Worm (Caenorhabditis elegans) whole organism, early embryonic: ENCODE measurements around the gene rap-2.
"Not testable (repeated sequence)": the region's sequence is repeated elsewhere in the genome, so short reads cannot be mapped to it uniquely, and the experiment has no call there.

Experiments
- B0310.2 ChIP-seq: sonication (generic microtip); optimal IDR thresholded peaks from 2 replicates; lab custom pipeline; 2016; ENCODE audit warnings: mild to moderate bottlenecking, missing genetic modification characterization, missing compliant biosample characterization
- F13C5.2 ChIP-seq: sonication (generic microtip); optimal IDR thresholded peaks from 2 replicates; lab custom pipeline; 2017; ENCODE audit warnings: mild to moderate bottlenecking, missing genetic modification characterization, inconsistent platforms, missing compliant biosample characterization
- aly-1 ChIP-seq: sonication (generic microtip); optimal IDR thresholded peaks from 2 replicates; lab custom pipeline; 2016; ENCODE audit warnings: missing genetic modification characterization, missing compliant biosample characterization
- ama-1 ChIP-seq: fragments of 150-350 bp; optimal IDR thresholded peaks from 2 replicates; lab custom pipeline; 2014
- ceh-13 ChIP-seq: fragments of 200-800 bp; sonication (Bioruptor generic); optimal IDR thresholded peaks from 2 replicates; lab custom pipeline; 2018; ENCODE audit warnings: mild to moderate bottlenecking, missing genetic modification characterization, missing compliant biosample characterization
- ceh-36 ChIP-seq: sonication (generic microtip); optimal IDR thresholded peaks from 2 replicates; lab custom pipeline; 2016; ENCODE audit warnings: missing genetic modification characterization, inconsistent platforms, missing compliant biosample characterization
- ets-7 ChIP-seq: sonication (generic microtip); optimal IDR thresholded peaks from 2 replicates; lab custom pipeline; 2016; ENCODE audit warnings: missing genotype, missing genetic modification characterization, missing compliant biosample characterization
- flt-1 ChIP-seq: fragments of 200-800 bp; sonication (Bioruptor generic); IDR thresholded peaks from 2 replicates; pipeline ENCODE4 v1.3.6; 2022; ENCODE audit warnings: missing genetic modification characterization, missing compliant biosample characterization
- hmbx-1 ChIP-seq: sonication (generic microtip); optimal IDR thresholded peaks from 2 replicates; lab custom pipeline; 2016; ENCODE audit warnings: mild to moderate bottlenecking, missing genetic modification characterization, missing compliant biosample characterization
- hmg-4 ChIP-seq: fragments of 200-800 bp; sonication (Bioruptor generic); optimal IDR thresholded peaks from 2 replicates; lab custom pipeline; 2018; ENCODE audit warnings: mild to moderate bottlenecking, missing genetic modification characterization, missing compliant biosample characterization
- hnd-1 ChIP-seq: sonication (generic microtip); optimal IDR thresholded peaks from 2 replicates; lab custom pipeline; 2016; ENCODE audit warnings: missing genetic modification characterization, missing compliant biosample characterization
- pes-1 ChIP-seq: fragments of 200-800 bp; sonication (Bioruptor generic); IDR thresholded peaks from 2 replicates; pipeline ENCODE4 v1.3.6; 2022; ENCODE audit warnings: missing genetic modification reagents, missing genetic modification characterization, missing compliant biosample characterization
- scrt-1 ChIP-seq: fragments of 200-800 bp; sonication (Bioruptor generic); IDR thresholded peaks from 2 replicates; pipeline ENCODE4 v1.3.6; 2022; ENCODE audit warnings: missing genetic modification characterization, missing compliant biosample characterization
- tbx-11 ChIP-seq: fragments of 200-800 bp; sonication (Bioruptor generic); IDR thresholded peaks from 2 replicates; pipeline ENCODE4 v1.3.6; 2022; ENCODE audit warnings: missing genetic modification characterization, missing compliant biosample characterization
- tbx-37 ChIP-seq: fragments of 200-800 bp; sonication (Bioruptor generic); conservative IDR thresholded peaks from 2 replicates; pipeline ENCODE4 v1.3.6; 2022; ENCODE audit warnings: missing genetic modification reagents, missing genetic modification characterization, missing compliant biosample characterization
- tra-4 ChIP-seq: sonication (generic microtip); optimal IDR thresholded peaks from 2 replicates; lab custom pipeline; 2017; ENCODE audit warnings: missing genetic modification characterization, missing compliant biosample characterization

The rap-2 gene

ce11 chrV:15063987-15064386, at the start of gene rap-2:
TSS of gene rap-2 (minus strand) at chrV:15064087.
- no peak for TF ChIP-seq aly-1 (tag; lab: Kevin White, UChicago)
- no peak for TF ChIP-seq tbx-37 (GFP tag; lab: Robert Waterston, UW)
- no peak for TF ChIP-seq tra-4 (tag; lab: Kevin White, UChicago)
- TF ChIP-seq hmg-4 (GFP tag; lab: Kevin White, UChicago): no peak
- TF ChIP-seq tbx-11 (GFP tag; lab: Robert Waterston, UW): no peak
- no peak for TF ChIP-seq hmbx-1 (tag; lab: Kevin White, UChicago)
- no peak for TF ChIP-seq hnd-1 (tag; lab: Kevin White, UChicago)
- no peak for TF ChIP-seq ceh-36 (tag; lab: Kevin White, UChicago)
- no peak for TF ChIP-seq ama-1 (lab: Kevin White, UChicago)

ce11 chrV:15111660-15112059, 47.8 kb upstream of the rap-2 start, which contains the start of gene T01G5.7:
TSS of gene T01G5.7 (plus strand) at chrV:15111960.
- no peak for TF ChIP-seq tbx-37 (GFP tag; lab: Robert Waterston, UW)
- TF ChIP-seq aly-1 (tag; lab: Kevin White, UChicago): no peak
- no peak for TF ChIP-seq hnd-1 (tag; lab: Kevin White, UChicago)
- no peak for TF ChIP-seq pes-1 (GFP tag; lab: Robert Waterston, UW)
- no peak for TF ChIP-seq ets-7 (tag; lab: Kevin White, UChicago)
- TF ChIP-seq hmbx-1 (tag; lab: Kevin White, UChicago): no peak

ce11 chrV:15109260-15109659, 45.4 kb upstream of the rap-2 start, which contains the start of gene Y75B12A.2:
TSS of gene Y75B12A.2 (plus strand) at chrV:15109560.
- TF ChIP-seq aly-1 (tag; lab: Kevin White, UChicago) (no peak), flt-1 (GFP tag; lab: Robert Waterston, UW) (no peak), tbx-11 (GFP tag; lab: Robert Waterston, UW) (no peak), hmg-4 (GFP tag; lab: Kevin White, UChicago) (no peak), B0310.2 (tag; lab: Kevin White, UChicago) (no peak), tra-4 (tag; lab: Kevin White, UChicago) (no peak), ama-1 (lab: Kevin White, UChicago) (no peak), ets-7 (tag; lab: Kevin White, UChicago) (no peak), ceh-36 (tag; lab: Kevin White, UChicago) (no peak), hmbx-1 (tag; lab: Kevin White, UChicago) (no peak)

- not testable (repeated sequence) for TF ChIP-seq aly-1, ets-7, hmbx-1 (tag; lab: Kevin White, UChicago)
These were observed 42.2 kb upstream of the rap-2 start, which contains the start of gene C01G10.14 for ce11 chrV:15105893-15106598. TSS of gene C01G10.14 (minus strand) at chrV:15105943.

- no peak for TF ChIP-seq F13C5.2 (tag; lab: Kevin White, UChicago)
These were observed 35.6 kb upstream of the rap-2 start, which contains the start of gene C01G10.1 for ce11 chrV:15099447-15099846. TSS of gene C01G10.1 (plus strand) at chrV:15099747.

ce11 chrV:15094749-15095148, 30.9 kb upstream of the rap-2 start, which contains the start of gene srx-78:
TSS of gene srx-78 (plus strand) at chrV:15095049.
- no peak for TF ChIP-seq ceh-13 (GFP tag; lab: Kevin White, UChicago)
- no peak for TF ChIP-seq ets-7 (tag; lab: Kevin White, UChicago)
- no peak for TF ChIP-seq tbx-37 (GFP tag; lab: Robert Waterston, UW)

- TF ChIP-seq hmbx-1 (tag; lab: Kevin White, UChicago) (no peak), B0310.2 (tag; lab: Kevin White, UChicago) (no peak), ama-1 (lab: Kevin White, UChicago) (no peak), ceh-36 (tag; lab: Kevin White, UChicago) (no peak), F13C5.2 (tag; lab: Kevin White, UChicago) (no peak), tra-4 (tag; lab: Kevin White, UChicago) (no peak), hnd-1 (tag; lab: Kevin White, UChicago) (no peak), tbx-37 (GFP tag; lab: Robert Waterston, UW) (no peak), ceh-13 (GFP tag; lab: Kevin White, UChicago) (no peak), ets-7 (tag; lab: Kevin White, UChicago) (no peak), aly-1 (tag; lab: Kevin White, UChicago) (no peak), scrt-1 (GFP tag; lab: Robert Waterston, UW) (no peak), hmg-4 (GFP tag; lab: Kevin White, UChicago) (no peak)
These were observed 28.8 kb upstream of the rap-2 start, which contains the start of gene txt-12 for ce11 chrV:15092666-15093065. TSS of gene txt-12 (plus strand) at chrV:15092966.

- TF ChIP-seq B0310.2 (tag; lab: Kevin White, UChicago): no peak
- no peak for TF ChIP-seq tbx-37 (GFP tag; lab: Robert Waterston, UW)
- no peak for TF ChIP-seq ceh-13 (GFP tag; lab: Kevin White, UChicago)
- TF ChIP-seq scrt-1 (GFP tag; lab: Robert Waterston, UW): no peak
- TF ChIP-seq ama-1 (lab: Kevin White, UChicago): no peak
- TF ChIP-seq ets-7 (tag; lab: Kevin White, UChicago): no peak
These were observed 26.6 kb upstream of the rap-2 start, which contains the start of gene C01G10.17 for ce11 chrV:15090457-15090856. TSS of gene C01G10.17 (plus strand) at chrV:15090757.
